Worm (Caenorhabditis elegans) whole organism, midembryonic: Measurements from ENCODE around the gene gad-2.

Source experiments
- cog-1 ChIP-seq: sonication (generic microtip); optimal IDR thresholded peaks from 2 replicates; lab custom pipeline; 2016; ENCODE audit warnings: missing genetic modification characterization, missing compliant biosample characterization
- klf-2 ChIP-seq: fragments of 200-800 bp; sonication (Bioruptor generic); conservative IDR thresholded peaks from 2 replicates; pipeline ENCODE4 v1.3.6; 2022; ENCODE audit warnings: missing genetic modification reagents, missing genetic modification characterization, missing compliant biosample characterization
- med-1 ChIP-seq: sonication (generic microtip); optimal IDR thresholded peaks from 2 replicates; lab custom pipeline; 2017; ENCODE audit warnings: missing genetic modification characterization, mild to moderate bottlenecking, missing compliant biosample characterization, antibody characterized with exemption, missing genetic modification reagents; ENCODE audit not compliant: insufficient read depth
- ref-1 ChIP-seq: fragments of 200-800 bp; sonication (Bioruptor generic); conservative IDR thresholded peaks from 2 replicates; pipeline ENCODE4 v1.3.6; 2022; ENCODE audit warnings: missing genetic modification reagents, missing genetic modification characterization, missing compliant biosample characterization

DNA sequence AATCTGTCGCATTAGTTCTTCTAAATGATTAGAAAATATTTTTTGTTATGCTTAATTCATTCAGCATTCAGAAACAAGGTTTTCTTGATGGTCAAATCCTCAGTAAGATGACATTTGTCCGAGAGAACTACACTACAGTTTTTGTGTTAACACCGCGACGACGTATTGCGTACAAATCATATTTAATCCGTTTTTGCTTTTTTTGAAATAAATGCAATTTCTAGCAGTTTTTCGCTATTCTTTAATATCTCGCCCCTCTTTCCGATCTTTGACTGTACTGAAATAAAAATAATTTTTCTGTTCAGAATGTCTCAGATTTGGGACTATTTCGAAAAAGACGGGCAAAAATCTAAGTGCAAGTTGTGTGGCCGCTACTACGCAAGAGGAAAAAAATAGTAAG, 22.8 kb downstream of the gad-2 start, which contains the start of gene C10A4.1:
- TF ChIP-seq med-1 (GFP tag; lab: Kevin White, UChicago) = no peak
- TF ChIP-seq cog-1 (tag; lab: Kevin White, UChicago) = no peak
- no peak for TF ChIP-seq ref-1 (GFP tag; lab: Robert Waterston, UW)
- TF ChIP-seq klf-2 (GFP tag; lab: Robert Waterston, UW) = no peak
